Worm (Caenorhabditis elegans) whole organism, L1 larva: ENCODE data around the gene gst-21.

Experiments used
- ceh-82 ChIP-seq, 3 experiments: fragments of 150-350 bp in 1 of 3; sonication (generic microtip) in 2 of 3; optimal IDR thresholded peaks; 2 replicates each; lab custom pipeline; 2014 to 2017; ENCODE audit warnings: missing biosample characterization in 3 of 3, missing genetic modification characterization in 3 of 3
- dpl-1 ChIP-seq, 3 experiments: fragments of 150-350 bp in 2 of 3; sonication (generic microtip) in 1 of 3; optimal IDR thresholded peaks; 2 replicates each; lab custom pipeline; 2014 to 2017; ENCODE audit warnings: missing biosample characterization in 3 of 3, missing genetic modification characterization in 3 of 3, missing genetic modification reagents in 3 of 3
- nhr-71 ChIP-seq: sonication (generic microtip); optimal IDR thresholded peaks from 2 replicates; lab custom pipeline; 2016; ENCODE audit warnings: mild to moderate bottlenecking, missing genetic modification characterization, moderate library complexity, missing compliant biosample characterization
- ztf-4 ChIP-seq: fragments of 150-350 bp; optimal IDR thresholded peaks from 2 replicates; lab custom pipeline; 2014; ENCODE audit warnings: missing biosample characterization, missing genetic modification characterization

DNA sequence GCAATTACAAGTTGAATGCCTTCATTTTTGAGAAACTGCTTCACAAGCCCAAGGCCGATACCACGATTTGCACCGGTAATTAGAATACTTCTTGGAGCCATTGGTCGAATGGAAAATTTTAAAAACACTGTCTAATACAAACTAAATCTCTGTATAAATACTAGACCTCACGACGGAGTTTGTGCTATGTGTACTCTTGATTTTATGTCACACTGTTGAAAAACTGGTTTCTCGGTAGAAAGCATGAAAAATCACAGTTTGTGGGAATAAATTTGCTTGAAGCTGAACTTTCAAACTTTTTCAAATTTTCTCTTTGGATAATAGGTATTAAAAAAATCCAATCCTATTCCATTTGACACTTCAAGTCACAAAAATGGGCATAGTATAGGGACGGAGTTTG lies 23.8 kb upstream of the gst-21 start, which contains the start of gene ZK697.14:
- no peak for TF ChIP-seq nhr-71 (tag; lab: Kevin White, UChicago)
- no peak for TF ChIP-seq ztf-4 (tag; lab: Kevin White, UChicago)
- no peak for TF ChIP-seq ceh-82 (tag; optimal IDR thresholded peaks at IDR 0.05; lab: Kevin White, UChicago)
- no peak for TF ChIP-seq dpl-1 (GFP tag; optimal IDR thresholded peaks at IDR 0.05; lab: Kevin White, UChicago)
